Worm (Caenorhabditis elegans) whole organism, early embryonic: ENCODE results near the gene sre-34.

Experiments
- F13C5.2 ChIP-seq: sonication (generic microtip); optimal IDR thresholded peaks from 2 replicates; lab custom pipeline; 2017; ENCODE audit warnings: mild to moderate bottlenecking, missing genetic modification characterization, inconsistent platforms, missing compliant biosample characterization
- ama-1 ChIP-seq: fragments of 150-350 bp; optimal IDR thresholded peaks from 2 replicates; lab custom pipeline; 2014
- ceh-36 ChIP-seq: sonication (generic microtip); optimal IDR thresholded peaks from 2 replicates; lab custom pipeline; 2016; ENCODE audit warnings: missing genetic modification characterization, inconsistent platforms, missing compliant biosample characterization
- ets-7 ChIP-seq: sonication (generic microtip); optimal IDR thresholded peaks from 2 replicates; lab custom pipeline; 2016; ENCODE audit warnings: missing genotype, missing genetic modification characterization, missing compliant biosample characterization
- flt-1 ChIP-seq: fragments of 200-800 bp; sonication (Bioruptor generic); IDR thresholded peaks from 2 replicates; pipeline ENCODE4 v1.3.6; 2022; ENCODE audit warnings: missing genetic modification characterization, missing compliant biosample characterization
- hmg-4 ChIP-seq: fragments of 200-800 bp; sonication (Bioruptor generic); optimal IDR thresholded peaks from 2 replicates; lab custom pipeline; 2018; ENCODE audit warnings: mild to moderate bottlenecking, missing genetic modification characterization, missing compliant biosample characterization
- pes-1 ChIP-seq: fragments of 200-800 bp; sonication (Bioruptor generic); IDR thresholded peaks from 2 replicates; pipeline ENCODE4 v1.3.6; 2022; ENCODE audit warnings: missing genetic modification reagents, missing genetic modification characterization, missing compliant biosample characterization
- scrt-1 ChIP-seq: fragments of 200-800 bp; sonication (Bioruptor generic); IDR thresholded peaks from 2 replicates; pipeline ENCODE4 v1.3.6; 2022; ENCODE audit warnings: missing genetic modification characterization, missing compliant biosample characterization

DNA sequence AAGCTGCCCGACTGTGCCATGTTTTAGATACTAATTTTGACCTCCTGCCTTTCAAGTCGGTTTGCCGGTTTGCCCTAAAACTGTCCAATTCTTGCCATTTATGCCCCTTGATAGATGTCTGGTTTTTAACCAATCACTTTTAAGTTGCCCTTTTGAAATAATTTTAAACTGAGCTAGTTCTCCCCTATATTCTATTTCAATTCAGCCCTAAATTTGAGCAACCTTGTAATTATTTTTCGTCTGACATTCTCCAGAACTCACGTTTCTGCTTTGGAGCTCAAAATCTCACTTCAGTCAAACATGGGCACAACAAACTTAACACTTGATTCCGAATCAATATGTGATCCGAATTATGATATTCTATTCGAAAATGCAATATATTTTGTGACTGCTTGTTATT is 23.5 kb downstream of the sre-34 start, which contains the start of gene srg-17:
- no peak for TF ChIP-seq hmg-4 (GFP tag; lab: Kevin White, UChicago)
- TF ChIP-seq flt-1 (GFP tag; lab: Robert Waterston, UW): no peak
- TF ChIP-seq F13C5.2: no peak
- no peak for TF ChIP-seq scrt-1
- TF ChIP-seq pes-1: no peak
- no peak for TF ChIP-seq ceh-36 (tag; lab: Kevin White, UChicago)
- TF ChIP-seq ets-7 (tag; lab: Kevin White, UChicago): no peak
- no peak for TF ChIP-seq ama-1 (lab: Kevin White, UChicago)
